Worm (Caenorhabditis elegans) whole organism, early embryonic: Measurements from ENCODE around the gene T08G5.3.

Experiments
- ama-1 ChIP-seq: fragments of 150-350 bp; optimal IDR thresholded peaks from 2 replicates; lab custom pipeline; 2014
- ets-7 ChIP-seq: sonication (generic microtip); optimal IDR thresholded peaks from 2 replicates; lab custom pipeline; 2016; ENCODE audit warnings: missing genotype, missing genetic modification characterization, missing compliant biosample characterization
- hnd-1 ChIP-seq: sonication (generic microtip); optimal IDR thresholded peaks from 2 replicates; lab custom pipeline; 2016; ENCODE audit warnings: missing genetic modification characterization, missing compliant biosample characterization
- tbx-11 ChIP-seq: fragments of 200-800 bp; sonication (Bioruptor generic); IDR thresholded peaks from 2 replicates; pipeline ENCODE4 v1.3.6; 2022; ENCODE audit warnings: missing genetic modification characterization, missing compliant biosample characterization

ce11 chrV:14057540-14057939 lies 30.3 kb upstream of the T08G5.3 start, which contains the start of gene F58D12.3:
- TF ChIP-seq ets-7 (tag; lab: Kevin White, UChicago) (no peak), tbx-11 (GFP tag; lab: Robert Waterston, UW) (no peak), hnd-1 (no peak), ama-1 (lab: Kevin White, UChicago) (no peak)
